Fruit fly (Drosophila melanogaster) Kc167 (cell line): Measurements from ENCODE around the gene Atg8b.

Experiments
- Myc ChIP-seq: fragments of >200 bp; optimal IDR thresholded peaks from 2 replicates; lab custom pipeline; 2017; ENCODE audit warnings: missing external identifiers
- Sin3A ChIP-seq: fragments of >200 bp; optimal IDR thresholded peaks from 2 replicates; lab custom pipeline; 2018; ENCODE audit warnings: missing external identifiers

DNA sequence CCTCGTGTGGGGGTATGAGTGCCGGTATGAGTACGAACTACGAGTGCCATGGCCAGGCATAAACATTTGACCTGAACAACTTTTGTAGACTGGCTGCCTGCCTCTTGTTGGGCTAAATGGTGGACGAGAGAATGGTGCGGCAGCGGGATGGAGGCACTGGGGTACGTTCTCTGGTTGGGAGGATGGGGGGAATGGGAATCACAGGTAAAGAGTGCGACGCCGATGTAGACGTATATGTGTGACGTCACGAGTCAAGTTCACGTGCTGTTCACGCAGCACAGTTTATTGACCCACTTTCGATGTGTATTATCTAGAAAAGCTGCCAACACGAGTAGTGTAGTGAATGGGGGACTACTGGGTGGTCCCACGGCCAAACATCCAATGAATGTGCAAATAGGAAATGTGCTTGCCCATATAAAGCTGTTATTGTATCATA is 17.9 kb downstream of the Atg8b start:
- TF ChIP-seq Sin3A (lab: Kevin White, UChicago) (no peak), Myc (lab: Kevin White, UChicago) (no peak)
